Fruit fly (Drosophila melanogaster) whole organism, embryonic: Measurements from ENCODE around the gene CG14270.

Experiments used
- CG12744 ChIP-seq: fragments of 200-800 bp; sonication (Bioruptor generic); optimal IDR thresholded peaks from 2 replicates; lab custom pipeline; 2016; ENCODE audit warnings: missing biosample characterization, missing genetic modification characterization
- CG17361 ChIP-seq: fragments of 200-800 bp; sonication (Bioruptor generic); IDR thresholded peaks from 3 replicates; pipeline ENCODE4 v1.3.6; 2022; ENCODE audit warnings: missing biosample characterization, missing genetic modification characterization
- CG2712 ChIP-seq: fragments of 200-800 bp; optimal IDR thresholded peaks from 3 replicates; lab custom pipeline; 2019; ENCODE audit warnings: missing biosample characterization, mild to moderate bottlenecking, missing genetic modification characterization, moderate library complexity
- CG30020 ChIP-seq: fragments of 200-800 bp; optimal IDR thresholded peaks from 2 replicates; lab custom pipeline; 2019; ENCODE audit warnings: missing biosample characterization, mild to moderate bottlenecking, missing genetic modification characterization, moderate library complexity
- CG4360 ChIP-seq: fragments of 200-800 bp; sonication (Bioruptor generic); IDR thresholded peaks from 2 replicates; pipeline ENCODE4 v1.3.6; 2022; ENCODE audit warnings: missing biosample characterization, missing genetic modification characterization
- CG4424 ChIP-seq: fragments of 200-800 bp; sonication (Bioruptor generic); optimal IDR thresholded peaks from 3 replicates; lab custom pipeline; 2016; ENCODE audit warnings: missing biosample characterization, missing genetic modification characterization
- CG4854 ChIP-seq: fragments of 200-800 bp; sonication (Bioruptor generic); optimal IDR thresholded peaks from 2 replicates; lab custom pipeline; 2016; ENCODE audit warnings: missing biosample characterization, missing genetic modification characterization, inconsistent platforms
- Dfd ChIP-seq, 2 experiments: fragments of >200 bp; optimal IDR thresholded peaks; 2 replicates each; lab custom pipeline; 2017; ENCODE audit warnings: missing biosample characterization in 2 of 2, missing genetic modification characterization in 2 of 2
- Drgx ChIP-seq: fragments of 200-800 bp; sonication (Bioruptor generic); IDR thresholded peaks from 2 replicates; pipeline ENCODE4 v1.3.6; 2022; ENCODE audit warnings: missing biosample characterization, missing genetic modification characterization
- HHEX ChIP-seq: fragments of 200-800 bp; sonication (Bioruptor generic); optimal IDR thresholded peaks from 3 replicates; lab custom pipeline; 2017; ENCODE audit warnings: missing biosample characterization, mild to moderate bottlenecking, missing genetic modification characterization, missing genetic modification reagents
- Mad ChIP-seq: fragments of 200-800 bp; sonication (Bioruptor generic); optimal IDR thresholded peaks from 2 replicates; lab custom pipeline; 2016; ENCODE audit warnings: missing biosample characterization, missing genetic modification characterization
- Pdp1 ChIP-seq, 2 experiments: fragments of 200-800 bp; sonication (Bioruptor generic); optimal IDR thresholded peaks; 3 replicates each; lab custom pipeline; 2016; ENCODE audit warnings: missing biosample characterization in 2 of 2, missing genetic modification characterization in 2 of 2, mild to moderate bottlenecking in 1 of 2, moderate library complexity in 1 of 2
- Trl ChIP-seq, 3 experiments: fragments of >200 bp in 2 of 3; fragments of 200-800 bp in 1 of 3; sonication (Bioruptor generic) in 1 of 3; optimal IDR thresholded peaks; 2 replicates in 1 of 3; 3 replicates in 2 of 3; lab custom pipeline; 2016 to 2017; ENCODE audit warnings: missing biosample characterization in 1 of 3, missing genetic modification characterization in 1 of 3
- Usf ChIP-seq: fragments of 200-800 bp; sonication (Bioruptor generic); optimal IDR thresholded peaks from 2 replicates; lab custom pipeline; 2017; ENCODE audit warnings: missing genotype, missing biosample characterization, missing genetic modification characterization
- Xrp1 ChIP-seq: fragments of 200-800 bp; sonication (Bioruptor generic); IDR thresholded peaks from 2 replicates; pipeline ENCODE4 v1.3.6; 2022; ENCODE audit warnings: missing biosample characterization, missing genetic modification characterization
- ara ChIP-seq: fragments of 200-800 bp; sonication (Bioruptor generic); IDR thresholded peaks from 2 replicates; pipeline ENCODE4 v1.3.6; 2022; ENCODE audit warnings: missing biosample characterization, missing genetic modification characterization
- bbx ChIP-seq: fragments of 200-800 bp; sonication (Bioruptor generic); IDR thresholded peaks from 2 replicates; pipeline ENCODE4 v1.3.6; 2022; ENCODE audit warnings: missing biosample characterization, missing genetic modification characterization; ENCODE audit not compliant: partially characterized antibody
- crol ChIP-seq: fragments of 200-800 bp; sonication (Bioruptor generic); IDR thresholded peaks from 2 replicates; pipeline ENCODE4 v1.3.6; 2022; ENCODE audit warnings: missing biosample characterization, missing genetic modification characterization
- dmrt11E ChIP-seq: fragments of 200-800 bp; sonication (Bioruptor generic); optimal IDR thresholded peaks from 3 replicates; lab custom pipeline; 2018; ENCODE audit warnings: missing biosample characterization, mild to moderate bottlenecking, missing genetic modification characterization, moderate library complexity
- dpn ChIP-seq, 2 experiments: fragments of 200-800 bp; sonication (Bioruptor generic); optimal IDR thresholded peaks; 3 replicates each; lab custom pipeline; 2016; ENCODE audit warnings: missing biosample characterization in 2 of 2, missing genetic modification characterization in 2 of 2
- gro ChIP-seq: fragments of 200-800 bp; sonication (Bioruptor generic); optimal IDR thresholded peaks from 2 replicates; lab custom pipeline; 2016; ENCODE audit warnings: missing biosample characterization, missing genetic modification characterization
- nom ChIP-seq: fragments of 200-800 bp; sonication (Bioruptor generic); optimal IDR thresholded peaks from 2 replicates; lab custom pipeline; 2017; ENCODE audit warnings: missing biosample characterization, missing genetic modification characterization, mild to moderate bottlenecking, moderate library complexity, missing genetic modification reagents
- phol ChIP-seq: fragments of 200-800 bp; sonication (Bioruptor generic); optimal IDR thresholded peaks from 3 replicates; lab custom pipeline; 2018; ENCODE audit warnings: missing biosample characterization, mild to moderate bottlenecking, missing genetic modification characterization, moderate library complexity
- prd ChIP-seq, 3 experiments: fragments of >200 bp in 2 of 3; fragments of 200-800 bp in 1 of 3; sonication (Bioruptor generic) in 1 of 3; optimal IDR thresholded peaks in 2 of 3; IDR thresholded peaks in 1 of 3; 2 replicates in 2 of 3; 3 replicates in 1 of 3; pipeline versions ENCODE4 v1.3.6 to Lab custom; 2017 to 2022; ENCODE audit warnings: missing biosample characterization in 1 of 3, missing genetic modification characterization in 1 of 3
- sc ChIP-seq, 3 experiments: fragments of >200 bp in 2 of 3; fragments of 200-800 bp in 1 of 3; sonication (Bioruptor generic) in 1 of 3; optimal IDR thresholded peaks; 2 replicates in 2 of 3; 3 replicates in 1 of 3; lab custom pipeline; 2017; ENCODE audit warnings: mild to moderate bottlenecking in 1 of 3, missing biosample characterization in 1 of 3, missing genetic modification characterization in 1 of 3, missing genetic modification reagents in 1 of 3
- sens ChIP-seq: fragments of 200-800 bp; sonication (Bioruptor generic); peaks from one replicate; lab custom pipeline; 2016; ENCODE audit warnings: missing biosample characterization, missing genetic modification characterization
- vvl ChIP-seq: fragments of 200-800 bp; sonication (Bioruptor generic); IDR thresholded peaks from 2 replicates; pipeline ENCODE4 v1.3.6; 2022; ENCODE audit warnings: missing biosample characterization, missing genetic modification characterization
- yki ChIP-seq: fragments of >200 bp; optimal IDR thresholded peaks from 3 replicates; lab custom pipeline; 2018
- z ChIP-seq: fragments of 200-800 bp; sonication (Bioruptor generic); IDR thresholded peaks from 3 replicates; pipeline ENCODE4 v1.3.6; 2022; ENCODE audit warnings: missing biosample characterization, missing genetic modification characterization
- zen ChIP-seq: fragments of 200-800 bp; sonication (Bioruptor generic); optimal IDR thresholded peaks from 3 replicates; lab custom pipeline; 2018; ENCODE audit warnings: missing biosample characterization, mild to moderate bottlenecking, missing genetic modification characterization, moderate library complexity
- zen2 ChIP-seq: fragments of 200-800 bp; sonication (Bioruptor generic); IDR thresholded peaks from 3 replicates; pipeline ENCODE4 v1.3.6; 2022; ENCODE audit warnings: missing biosample characterization, missing genetic modification characterization; ENCODE audit not compliant: partially characterized antibody

Gene CG14270

dm6 chrX:3451250-3451786 is 33.9 kb downstream of the CG14270 start (continued):
- TF ChIP-seq zen2 (GFP tag; lab: Robert Waterston, UW) (peak; percentile 56; the same call in 1 of the 3 replicates), Trl (optimal IDR thresholded peaks at IDR 0.05; lab: Kevin White, UChicago) (peak; percentile 87 to 96), Trl (GFP tag; optimal IDR thresholded peaks at IDR 0.05; lab: Kevin White, UChicago) (no peak), dmrt11E (tag; lab: Kevin White, UChicago) (no peak)

DNA sequence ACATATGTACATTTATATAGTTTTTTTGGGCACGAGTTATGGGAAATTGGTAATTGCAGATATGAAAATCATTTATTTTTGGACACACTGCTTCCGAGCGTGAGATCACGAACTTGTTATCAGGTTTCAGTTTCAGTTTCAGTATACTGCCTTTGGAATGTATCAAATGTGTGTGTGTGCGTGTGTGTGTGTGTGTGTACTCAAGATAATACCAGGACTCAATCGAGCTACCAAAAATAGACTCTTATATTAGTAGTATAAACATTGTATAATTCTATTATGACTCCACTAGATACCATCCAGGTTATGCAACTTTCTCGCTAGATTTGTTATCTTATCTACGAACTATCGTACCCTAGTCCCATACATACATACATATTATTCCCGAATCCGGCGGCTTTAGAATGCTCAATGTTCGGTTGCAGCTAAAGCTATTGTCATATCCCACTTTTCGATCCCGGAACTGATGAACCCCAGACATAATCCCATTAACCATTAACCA is 36.2 kb downstream of the CG14270 start, which contains the start of gene CG12535:
TSS of gene CG12535 (minus strand) at position 51 of the 502 bp plus-strand sequence.
- TF ChIP-seq CG30020 (tag; lab: Kevin White, UChicago) (peak; percentile 73), Mad (no peak), z (GFP tag; lab: Robert Waterston, UW) (0 out of 3 replicates have a peak, but pooled peaks have one; percentile 33), zen (tag; lab: Kevin White, UChicago) (peak; percentile 26), Dfd (GFP tag; optimal IDR thresholded peaks at IDR 0.05; lab: Kevin White, UChicago) (peak in 1 of 2 experiments; percentile 0), bbx (no peak), CG12744 (no peak), nom (no peak), Pdp1 (GFP tag; optimal IDR thresholded peaks at IDR 0.05; lab: Kevin White, UChicago) (peak in 1 of 2 experiments; percentile 59)

- no peak for TF ChIP-seq HHEX (GFP tag; lab: Kevin White, UChicago)
- TF ChIP-seq Drgx (GFP tag; lab: Robert Waterston, UW): peak; percentile 43
- peak; percentile 37; the same call in 1 of the 2 replicates for TF ChIP-seq crol
- TF ChIP-seq Xrp1: peak; percentile 16; the same call in 1 of the 2 replicates
- no peak for TF ChIP-seq Usf
- TF ChIP-seq CG4854 (GFP tag; lab: Kevin White, UChicago): no peak
- 0 out of 3 replicates have a peak, but pooled peaks have one; percentile 17 for TF ChIP-seq z (GFP tag; lab: Robert Waterston, UW)
- TF ChIP-seq yki: no peak
- TF ChIP-seq sens: peak; percentile 76
- 0 out of 2 replicates have a peak, but pooled peaks have one; percentile 7 for TF ChIP-seq CG4360 (GFP tag; lab: Robert Waterston, UW)
- peak; percentile 12 for TF ChIP-seq CG2712 (tag; lab: Kevin White, UChicago)
- 0 out of 3 replicates have a peak, but pooled peaks have one; percentile 14 for TF ChIP-seq CG17361
- 0 out of 2 replicates have a peak, but pooled peaks have one; percentile 12 for TF ChIP-seq vvl (GFP tag; lab: Robert Waterston, UW)
- TF ChIP-seq prd (optimal IDR thresholded peaks at IDR 0.05; lab: Kevin White, UChicago): no peak
- peak; percentile 29; the same call in 1 of the 3 replicates for TF ChIP-seq prd (GFP tag; IDR thresholded peaks at IDR 0.05; lab: Robert Waterston, UW)
- TF ChIP-seq phol: peak; percentile 2
- peak; percentile 6 for TF ChIP-seq CG4424 (GFP tag; lab: Kevin White, UChicago)
- TF ChIP-seq dpn (GFP tag; optimal IDR thresholded peaks at IDR 0.05; lab: Kevin White, UChicago): no peak
- no peak for TF ChIP-seq sc (optimal IDR thresholded peaks at IDR 0.05; lab: Kevin White, UChicago)
- no peak for TF ChIP-seq sc (GFP tag; optimal IDR thresholded peaks at IDR 0.05; lab: Kevin White, UChicago)
- peak; percentile 6; the same call in 1 of the 2 replicates for TF ChIP-seq ara (GFP tag; lab: Robert Waterston, UW)
- TF ChIP-seq, all 482 proteins: peak for 13
Measured at dm6 chrX:3447718-3448523, 37.3 kb downstream of the CG14270 start.

DNA sequence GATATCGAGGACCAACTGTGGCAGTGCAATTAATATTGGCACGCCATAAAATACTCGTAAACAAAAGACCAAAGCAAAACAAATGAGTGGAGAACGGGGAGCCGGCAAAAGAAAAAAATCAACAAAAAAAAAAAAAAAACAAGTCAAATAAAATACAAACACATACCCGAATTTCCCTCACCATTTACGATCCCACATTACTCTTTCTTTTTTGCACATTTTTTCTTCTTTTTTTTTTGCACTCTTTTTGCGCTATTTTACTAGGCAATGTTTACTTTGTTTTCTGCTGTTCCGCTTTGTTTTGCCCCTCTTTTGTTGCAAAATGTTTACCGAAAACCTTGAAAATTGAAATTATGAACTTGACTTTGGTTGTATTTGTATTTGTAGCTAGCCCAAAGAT is 38.5 kb downstream of the CG14270 start:
- TF ChIP-seq gro (GFP tag; lab: Kevin White, UChicago) (no peak), Drgx (GFP tag; lab: Robert Waterston, UW) (peak; percentile 13; the same call in 1 of the 2 replicates)
- TF ChIP-seq, all 482 proteins: peak for 1
